Worm (Caenorhabditis elegans): ENCODE data around the gene fbxb-107.

fbxb-107 gene

ce11 chrII:2785787-2786186 lies 27.2 kb downstream of the fbxb-107 start:
- peak; percentile 92 for TF ChIP-seq set-16 (GFP tag; IDR thresholded peaks at IDR 0.05)
- TF ChIP-seq arid-1 (GFP tag; conservative IDR thresholded peaks at IDR 0.05): no peak
- peak in 1 of 2 experiments; percentile 14 for TF ChIP-seq unc-62 (GFP tag; optimal IDR thresholded peaks at IDR 0.05 in 1 of 2)
- TF ChIP-seq unc-62 (tag; optimal IDR thresholded peaks at IDR 0.05): no peak
- no peak for TF ChIP-seq daf-8 (GFP tag; IDR thresholded peaks at IDR 0.05)
- TF ChIP-seq lim-7 (GFP tag; IDR thresholded peaks at IDR 0.05): no peak
- peak; percentile 37 for TF ChIP-seq aha-1 (tag)

- TF ChIP-seq rbr-2 (tag; optimal IDR thresholded peaks at IDR 0.05): peak; percentile 21
- TF ChIP-seq nhr-111 (GFP tag; optimal IDR thresholded peaks at IDR 0.05): no peak
- TF ChIP-seq dpl-1 (GFP tag; optimal IDR thresholded peaks at IDR 0.05): peak; percentile 37
- 0 out of 2 replicates have a peak, but pooled peaks have one; percentile 9 for TF ChIP-seq ceh-20 (GFP tag; IDR thresholded peaks at IDR 0.05)
- TF ChIP-seq R02D3.7 (tag; optimal IDR thresholded peaks at IDR 0.05): no peak
- peak; percentile 74 for TF ChIP-seq mes-2 (tag; optimal IDR thresholded peaks at IDR 0.05; ENCODE audit: poor library complexity, severe bottlenecking)
- TF ChIP-seq F49E8.2 (tag; optimal IDR thresholded peaks at IDR 0.05; ENCODE audit: borderline replicate concordance): no peak
- TF ChIP-seq ceh-44 (GFP tag; IDR thresholded peaks at IDR 0.05): 0 out of 2 replicates have a peak, but pooled peaks have one; percentile 28
- no peak for TF ChIP-seq nhr-76 (tag; optimal IDR thresholded peaks at IDR 0.05)
- TF ChIP-seq hif-1 (tag; optimal IDR thresholded peaks at IDR 0.05): peak in 1 of 2 experiments; percentile 21
- peak; percentile 59 for TF ChIP-seq hmg-1.1 (GFP tag; IDR thresholded peaks at IDR 0.05)
- TF ChIP-seq unc-62 (GFP tag; optimal IDR thresholded peaks at IDR 0.05 in 1 of 2): peak in 1 of 2 experiments; percentile 55
- TF ChIP-seq unc-62 (tag; optimal IDR thresholded peaks at IDR 0.05): no peak
- peak; percentile 28 for TF ChIP-seq hlh-11 (tag; optimal IDR thresholded peaks at IDR 0.05)
- no peak for TF ChIP-seq fkh-10 (GFP tag; optimal IDR thresholded peaks at IDR 0.05)
- TF ChIP-seq egl-43 (GFP tag; IDR thresholded peaks at IDR 0.05): no peak
- no peak for TF ChIP-seq ctbp-1 (GFP tag; IDR thresholded peaks at IDR 0.05)
Measured at ce11 chrII:2787031-2787512, 28.5 kb downstream of the fbxb-107 start, which contains the start of the genes F08D12.12 and srpa-72. F08D12.12 (minus strand) TSS chrII:2787081. srpa-72 (plus strand) TSS chrII:2787481.

ce11 chrII:2787849-2788248 lies 29.3 kb downstream of the fbxb-107 start:
- TF ChIP-seq mes-2 (tag; optimal IDR thresholded peaks at IDR 0.05; ENCODE audit: poor library complexity, severe bottlenecking): no peak
- no peak for TF ChIP-seq nhr-48 (tag; optimal IDR thresholded peaks at IDR 0.05)
- no peak for TF ChIP-seq hif-1 (tag; optimal IDR thresholded peaks at IDR 0.05)
- TF ChIP-seq ctbp-1 (GFP tag; IDR thresholded peaks at IDR 0.05): no peak
- no peak for TF ChIP-seq pqm-1 (tag; optimal IDR thresholded peaks at IDR 0.05)
- no peak for TF ChIP-seq nhr-11 (tag; optimal IDR thresholded peaks at IDR 0.05)
- TF ChIP-seq Y5F2A.4 (GFP tag; optimal IDR thresholded peaks at IDR 0.05): no peak
- no peak for TF ChIP-seq daf-19 (GFP tag; conservative IDR thresholded peaks at IDR 0.05)
- TF ChIP-seq set-16 (GFP tag; IDR thresholded peaks at IDR 0.05): peak; percentile 76
- TF ChIP-seq mdt-29 (GFP tag; IDR thresholded peaks at IDR 0.05): no peak
- peak in 1 of 2 experiments; percentile 81 for TF ChIP-seq unc-62 (GFP tag; optimal IDR thresholded peaks at IDR 0.05 in 1 of 2)
- TF ChIP-seq unc-62 (tag; optimal IDR thresholded peaks at IDR 0.05): no peak
- no peak for TF ChIP-seq ceh-20 (GFP tag; IDR thresholded peaks at IDR 0.05)
- no peak for TF ChIP-seq daf-8 (GFP tag; IDR thresholded peaks at IDR 0.05)

ce11 chrII:2791693-2792092 lies 33.1 kb downstream of the fbxb-107 start:
- no peak for TF ChIP-seq ztf-7 (tag; optimal IDR thresholded peaks at IDR 0.05)
- peak; percentile 56 for TF ChIP-seq set-16 (GFP tag; IDR thresholded peaks at IDR 0.05)
- TF ChIP-seq egl-27 (tag; optimal IDR thresholded peaks at IDR 0.05): no peak
- TF ChIP-seq nhr-41 (GFP tag; IDR thresholded peaks at IDR 0.05): no peak
- TF ChIP-seq nhr-102 (tag; optimal IDR thresholded peaks at IDR 0.05): no peak
- TF ChIP-seq pqm-1 (tag; optimal IDR thresholded peaks at IDR 0.05): no peak
- no peak for TF ChIP-seq hif-1 (tag; optimal IDR thresholded peaks at IDR 0.05)

- peak in 1 of 2 experiments; percentile 51 for TF ChIP-seq unc-62 (GFP tag; optimal IDR thresholded peaks at IDR 0.05 in 1 of 2)
- no peak for TF ChIP-seq unc-62 (tag; optimal IDR thresholded peaks at IDR 0.05)
- TF ChIP-seq ceh-28 (tag; optimal IDR thresholded peaks at IDR 0.05): peak; percentile 75
- no peak for TF ChIP-seq nhr-28 (tag; optimal IDR thresholded peaks at IDR 0.05)
Measured at ce11 chrII:2795413-2795812, 36.8 kb downstream of the fbxb-107 start.
